Worm (Caenorhabditis elegans): ENCODE measurements around the gene srz-1.

- TF ChIP-seq ztf-11 (tag; optimal IDR thresholded peaks at IDR 0.05) (no peak), nhr-23 (tag; optimal IDR thresholded peaks at IDR 0.05) (no peak), R02D3.7 (tag; optimal IDR thresholded peaks at IDR 0.05) (no peak), fos-1 (tag; optimal IDR thresholded peaks at IDR 0.05) (no peak), egl-27 (tag; optimal IDR thresholded peaks at IDR 0.05) (no peak), mbf-1 (tag; optimal IDR thresholded peaks at IDR 0.05) (no peak), snpc-4 (tag; optimal IDR thresholded peaks at IDR 0.05) (no peak), zag-1 (tag; optimal IDR thresholded peaks at IDR 0.05) (no peak), gmeb-1 (tag; optimal IDR thresholded peaks at IDR 0.05) (no peak), ZK546.5 (tag; optimal IDR thresholded peaks at IDR 0.05) (no peak), nhr-77 (tag; optimal IDR thresholded peaks at IDR 0.05) (no peak), nhr-10 (tag; optimal IDR thresholded peaks at IDR 0.05) (no peak), elt-1 (tag; optimal IDR thresholded peaks at IDR 0.05) (no peak)
These were observed 4.3 kb downstream of the srz-1 start, which contains the start of gene srw-44 for ce11 chrV:16679981-16680380.
